Worm (Caenorhabditis elegans) whole organism, L3 larva: Measurements from ENCODE around the gene irld-36.

ENCODE experiments used
- R02D3.7 ChIP-seq: fragments of 150-350 bp; optimal IDR thresholded peaks from 2 replicates; lab custom pipeline; 2014; ENCODE audit warnings: missing biosample characterization, missing genetic modification characterization
- nhr-28 ChIP-seq: fragments of 150-350 bp; optimal IDR thresholded peaks from 2 replicates; lab custom pipeline; 2014; ENCODE audit warnings: missing biosample characterization, missing genetic modification characterization

DNA sequence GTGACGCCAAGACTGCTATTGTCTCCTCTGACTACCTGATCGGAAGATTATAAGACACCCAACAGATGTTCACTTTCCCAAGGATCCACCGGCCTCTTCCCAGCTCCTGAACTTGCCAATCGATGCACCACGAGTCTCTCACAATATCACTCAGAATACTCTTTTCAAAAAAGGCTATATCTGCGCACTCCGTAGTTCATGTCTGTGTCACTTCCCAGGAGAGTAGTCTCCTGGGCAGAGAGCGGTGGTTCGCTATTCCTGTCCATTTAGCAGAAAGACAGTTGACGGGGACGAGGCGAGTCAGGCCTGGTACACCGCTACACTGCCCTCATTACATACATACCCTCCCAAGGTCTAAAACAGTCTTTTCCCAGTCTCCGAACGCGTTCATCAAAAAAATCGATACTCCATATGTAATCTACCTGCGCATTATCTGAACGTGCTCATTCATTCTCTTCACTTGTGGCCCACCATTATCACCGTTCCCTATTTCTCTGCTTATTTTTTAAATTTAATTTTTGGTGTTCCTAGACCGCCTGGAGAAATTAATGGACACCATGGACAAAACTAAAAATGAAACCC lies 35.7 kb downstream of the irld-36 start, which contains the start of gene btb-6:
- no peak for TF ChIP-seq nhr-28
- no peak for TF ChIP-seq R02D3.7 (tag; lab: Kevin White, UChicago)
